Worm (Caenorhabditis elegans) whole organism, mixed stage, embryonic: ENCODE measurements around the gene gtf-2E2.
A peak's percentile ranks its signal among the peaks of the same experiment; 100 is the strongest.
"Not testable (repeated sequence)": the region's sequence is repeated elsewhere in the genome, so short reads cannot be mapped to it uniquely, and the experiment has no call there.

Source experiments
- M03D4.4 ChIP-seq: sonication (generic microtip); optimal IDR thresholded peaks from 2 replicates; lab custom pipeline; 2017; ENCODE audit warnings: mild to moderate bottlenecking, missing genetic modification characterization, missing compliant biosample characterization
- bed-3 ChIP-seq: fragments of 200-800 bp; sonication (Bioruptor generic); optimal IDR thresholded peaks from 3 replicates; lab custom pipeline; 2018; ENCODE audit warnings: mild to moderate bottlenecking, missing genetic modification characterization, moderate library complexity, missing compliant biosample characterization
- blmp-1 ChIP-seq: fragments of 150-350 bp; optimal IDR thresholded peaks from 2 replicates; lab custom pipeline; 2014; ENCODE audit warnings: missing biosample characterization, missing genetic modification characterization
- ceh-39 ChIP-seq: fragments of 150-350 bp; optimal IDR thresholded peaks from 2 replicates; lab custom pipeline; 2014; ENCODE audit warnings: missing biosample characterization, missing genetic modification characterization
- ceh-43 ChIP-seq: fragments of 200-800 bp; sonication (Bioruptor generic); optimal IDR thresholded peaks from 2 replicates; lab custom pipeline; 2018; ENCODE audit warnings: mild to moderate bottlenecking, missing genetic modification characterization, moderate library complexity, missing compliant biosample characterization
- ceh-83 ChIP-seq: fragments of 200-800 bp; sonication (Bioruptor generic); optimal IDR thresholded peaks from 2 replicates; lab custom pipeline; 2018; ENCODE audit warnings: mild to moderate bottlenecking, missing genetic modification characterization, missing compliant biosample characterization
- ces-1 ChIP-seq: fragments of 150-350 bp; optimal IDR thresholded peaks from 2 replicates; lab custom pipeline; 2014; ENCODE audit warnings: missing biosample characterization, missing genetic modification reagents, missing genetic modification characterization
- cnd-1 ChIP-seq: fragments of 200-800 bp; sonication (Bioruptor generic); optimal IDR thresholded peaks from 2 replicates; lab custom pipeline; 2018; ENCODE audit warnings: mild to moderate bottlenecking, missing genetic modification characterization, missing compliant biosample characterization
- drap-1 ChIP-seq: fragments of 200-800 bp; sonication (Bioruptor generic); optimal IDR thresholded peaks from 3 replicates; lab custom pipeline; 2018; ENCODE audit warnings: mild to moderate bottlenecking, missing genetic modification characterization, missing compliant biosample characterization
- elt-1 ChIP-seq: sonication (generic microtip); optimal IDR thresholded peaks from 2 replicates; lab custom pipeline; 2017; ENCODE audit warnings: missing genetic modification characterization, mild to moderate bottlenecking, missing compliant biosample characterization, antibody characterized with exemption, moderate library complexity, borderline replicate concordance; ENCODE audit not compliant: insufficient read depth
- elt-3 ChIP-seq: fragments of 150-350 bp; optimal IDR thresholded peaks from 2 replicates; lab custom pipeline; 2014; ENCODE audit warnings: missing biosample characterization, missing genetic modification characterization
- flh-1 ChIP-seq: fragments of 200-800 bp; sonication (Bioruptor generic); optimal IDR thresholded peaks from 2 replicates; lab custom pipeline; 2018; ENCODE audit warnings: mild to moderate bottlenecking, missing genetic modification characterization, moderate library complexity, missing compliant biosample characterization
- ham-2 ChIP-seq: fragments of 200-800 bp; sonication (Bioruptor generic); optimal IDR thresholded peaks from 2 replicates; lab custom pipeline; 2018; ENCODE audit warnings: mild to moderate bottlenecking, missing genetic modification characterization, missing compliant biosample characterization
- hlh-1 ChIP-seq: fragments of 150-350 bp; optimal IDR thresholded peaks from 2 replicates; lab custom pipeline; 2014; ENCODE audit warnings: missing biosample characterization, missing genetic modification reagents, missing genetic modification characterization
- mab-5 ChIP-seq: fragments of 150-350 bp; optimal IDR thresholded peaks from 2 replicates; lab custom pipeline; 2014; ENCODE audit warnings: missing biosample characterization, missing genetic modification characterization
- mep-1 ChIP-seq: fragments of 150-350 bp; optimal IDR thresholded peaks from 2 replicates; lab custom pipeline; 2017; ENCODE audit warnings: missing biosample characterization, missing genetic modification reagents, missing genetic modification characterization, inconsistent platforms
- mls-2 ChIP-seq: sonication (generic microtip); optimal IDR thresholded peaks from 2 replicates; lab custom pipeline; 2016; ENCODE audit warnings: mild to moderate bottlenecking, missing genetic modification characterization, moderate library complexity, missing compliant biosample characterization
- nhr-12 ChIP-seq: fragments of 150-350 bp; optimal IDR thresholded peaks from 2 replicates; lab custom pipeline; 2014; ENCODE audit warnings: missing biosample characterization, missing genetic modification characterization
- nhr-28 ChIP-seq: fragments of 150-350 bp; optimal IDR thresholded peaks from 2 replicates; lab custom pipeline; 2014; ENCODE audit warnings: missing biosample characterization, missing genetic modification characterization
- nhr-76 ChIP-seq: sonication (generic microtip); optimal IDR thresholded peaks from 2 replicates; lab custom pipeline; 2017; ENCODE audit warnings: missing biosample characterization, missing genetic modification characterization
- pha-4 ChIP-seq: fragments of 150-350 bp; optimal IDR thresholded peaks from 2 replicates; lab custom pipeline; 2018; ENCODE audit warnings: missing biosample characterization, missing genetic modification reagents, missing genetic modification characterization
- sem-2 ChIP-seq: fragments of 200-800 bp; sonication (Bioruptor generic); optimal IDR thresholded peaks from 2 replicates; lab custom pipeline; 2018; ENCODE audit warnings: mild to moderate bottlenecking, missing genetic modification characterization, missing compliant biosample characterization
- snpc-4 ChIP-seq: fragments of 150-350 bp; optimal IDR thresholded peaks from 2 replicates; lab custom pipeline; 2014; ENCODE audit warnings: missing biosample characterization, missing genetic modification characterization
- sptf-1 ChIP-seq: sonication (generic microtip); optimal IDR thresholded peaks from 2 replicates; lab custom pipeline; 2017; ENCODE audit warnings: mild to moderate bottlenecking, missing genetic modification characterization, moderate library complexity, missing compliant biosample characterization
- tbx-8 ChIP-seq: fragments of 200-800 bp; sonication (Bioruptor generic); optimal IDR thresholded peaks from 2 replicates; lab custom pipeline; 2018; ENCODE audit warnings: mild to moderate bottlenecking, missing genetic modification characterization, moderate library complexity, missing compliant biosample characterization
- unc-120 ChIP-seq: sonication (generic microtip); optimal IDR thresholded peaks from 2 replicates; lab custom pipeline; 2017; ENCODE audit warnings: missing genetic modification characterization, missing compliant biosample characterization; ENCODE audit not compliant: poor library complexity, severe bottlenecking
- unc-39 ChIP-seq: fragments of 150-350 bp; optimal IDR thresholded peaks from 2 replicates; lab custom pipeline; 2014; ENCODE audit warnings: missing biosample characterization, missing genetic modification characterization
- unc-62 ChIP-seq: fragments of 150-350 bp; optimal IDR thresholded peaks from 2 replicates; lab custom pipeline; 2014; ENCODE audit warnings: missing biosample characterization, missing genetic modification reagents, missing genetic modification characterization
- zip-8 ChIP-seq: fragments of 150-350 bp; optimal IDR thresholded peaks from 2 replicates; lab custom pipeline; 2014; ENCODE audit warnings: missing biosample characterization, missing genetic modification characterization
- ztf-11 ChIP-seq: fragments of 150-350 bp; optimal IDR thresholded peaks from 2 replicates; lab custom pipeline; 2014; ENCODE audit warnings: missing biosample characterization, missing genetic modification characterization

gtf-2E2 gene

DNA sequence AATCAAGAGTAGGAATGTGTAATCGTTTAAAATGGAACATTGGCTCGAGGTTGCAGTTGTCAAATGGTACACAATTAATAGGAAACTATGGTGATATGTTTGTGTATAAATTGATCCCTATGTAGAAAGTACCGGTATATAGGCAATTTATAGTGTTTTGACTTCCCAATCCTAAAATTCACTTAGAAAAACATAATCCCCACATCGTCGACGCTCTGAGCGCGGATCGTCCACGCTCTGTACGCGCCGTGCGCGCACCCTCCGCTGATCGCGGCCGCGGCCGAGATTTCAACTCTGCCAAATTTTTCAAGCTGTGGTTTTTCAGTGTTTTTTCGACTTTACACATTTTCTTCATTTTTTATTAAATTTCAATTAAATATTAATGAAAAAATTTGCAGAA lies 14.0 kb upstream of the gtf-2E2 start, which contains the start of gene F54D5.17:
TSS of gene F54D5.17 (plus strand) at position 301 of the 400 bp plus-strand sequence.
- no peak for TF ChIP-seq unc-62 (GFP tag; lab: Kevin White, UChicago)
- TF ChIP-seq mep-1 (tag; lab: Kevin White, UChicago), result no peak
- TF ChIP-seq zip-8 (tag; lab: Kevin White, UChicago), result no peak
- no peak for TF ChIP-seq flh-1 (GFP tag; lab: Kevin White, UChicago)
- no peak for TF ChIP-seq drap-1 (GFP tag; lab: Kevin White, UChicago)
- no peak for TF ChIP-seq elt-3
- no peak for TF ChIP-seq ceh-43
- no peak for TF ChIP-seq pha-4

DNA sequence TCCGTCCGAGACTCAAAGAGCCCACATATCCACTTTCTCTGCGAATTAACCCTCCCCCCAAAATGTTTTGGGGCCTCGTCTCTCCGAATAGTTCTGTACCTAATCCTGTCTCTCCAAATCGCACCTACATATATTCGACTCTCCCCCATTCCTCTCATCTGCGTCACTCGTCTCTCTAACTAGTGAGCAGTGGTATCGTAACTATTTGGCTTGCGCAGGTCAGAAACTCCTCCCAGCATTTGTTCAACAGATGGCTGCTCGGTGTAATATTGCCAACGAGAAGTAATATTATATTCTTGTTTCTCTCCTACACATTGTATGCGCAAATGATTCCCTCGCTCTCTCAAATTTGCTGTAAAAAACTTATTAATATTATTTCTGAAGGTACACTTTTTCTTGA lies 13.3 kb upstream of the gtf-2E2 start, which contains the start of gene F54D5.24:
TSS of gene F54D5.24 (plus strand) at position 316 of the 400 bp plus-strand sequence.
- TF ChIP-seq elt-1 (tag; lab: Kevin White, UChicago) (no peak), bed-3 (GFP tag; lab: Kevin White, UChicago) (no peak), sptf-1 (tag; lab: Kevin White, UChicago) (peak; percentile 57), zip-8 (tag; lab: Kevin White, UChicago) (no peak), ceh-43 (no peak), pha-4 (no peak), unc-120 (no peak), mls-2 (no peak), hlh-1 (tag; lab: Kevin White, UChicago) (peak; percentile 96), nhr-28 (tag; lab: Kevin White, UChicago) (no peak), snpc-4 (tag; lab: Kevin White, UChicago) (no peak), ztf-11 (tag; lab: Kevin White, UChicago) (no peak), tbx-8 (GFP tag; lab: Kevin White, UChicago) (no peak), mab-5 (tag; lab: Kevin White, UChicago) (no peak), drap-1 (GFP tag; lab: Kevin White, UChicago) (no peak)

DNA sequence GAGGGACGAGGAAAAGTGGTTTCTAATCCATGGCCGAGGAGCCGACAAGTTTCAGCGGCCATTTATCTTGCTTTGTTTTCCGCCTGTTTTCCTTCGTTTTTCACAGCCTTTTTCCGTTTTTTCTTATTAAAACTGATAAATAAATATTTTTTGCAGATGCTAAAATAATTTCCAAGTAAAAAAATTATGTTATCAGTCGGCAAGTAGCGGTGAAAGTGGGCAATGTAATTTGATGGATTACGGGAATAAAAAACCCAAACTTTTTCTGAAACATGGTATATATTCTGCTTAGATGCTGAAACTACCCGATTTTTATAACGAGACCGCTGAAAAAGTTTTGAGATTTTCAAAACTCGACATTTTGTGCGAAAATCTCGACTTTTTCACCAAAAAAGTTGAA lies 9.7 kb upstream of the gtf-2E2 start, which contains the start of gene dhgd-1:
TSS of gene dhgd-1 (minus strand) at position 101 of the 400 bp plus-strand sequence.
- TF ChIP-seq snpc-4, nhr-76, sptf-1 (tag; lab: Kevin White, UChicago): not testable (repeated sequence)

DNA sequence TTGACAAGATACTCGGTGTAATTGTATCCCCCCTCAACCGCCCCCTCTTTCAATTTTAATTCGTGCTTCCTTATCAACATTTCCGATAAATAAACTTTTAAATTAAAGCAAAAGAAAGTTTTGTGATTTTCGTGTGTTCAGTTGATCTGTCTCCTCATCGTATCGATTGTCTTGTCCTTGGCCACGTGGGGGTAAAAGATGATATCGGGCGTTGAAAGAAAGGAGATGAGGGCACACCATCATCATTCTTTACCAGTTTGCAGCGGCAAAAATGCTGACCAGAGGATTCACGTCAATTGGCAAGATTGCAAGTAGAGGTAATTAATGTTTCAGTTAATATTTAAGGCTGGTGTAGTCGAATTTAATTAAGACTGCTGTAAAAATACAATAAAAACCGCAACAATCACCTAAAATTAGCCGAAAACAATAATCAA lies 5.0 kb upstream of the gtf-2E2 start, which contains the start of gene F54D5.7:
TSS of gene F54D5.7 (plus strand) at position 264 of the 434 bp plus-strand sequence.
- peak; percentile 38 for TF ChIP-seq unc-120
- peak; percentile 11 for TF ChIP-seq flh-1 (GFP tag; lab: Kevin White, UChicago)
- no peak for TF ChIP-seq ceh-83 (GFP tag; lab: Kevin White, UChicago)
- TF ChIP-seq elt-1 (tag; lab: Kevin White, UChicago), result peak; percentile 8
- no peak for TF ChIP-seq mls-2
- TF ChIP-seq M03D4.4 (tag; lab: Kevin White, UChicago), result peak; percentile 9
- peak; percentile 51 for TF ChIP-seq ceh-43
- no peak for TF ChIP-seq sptf-1 (tag; lab: Kevin White, UChicago)
- TF ChIP-seq nhr-12 (tag; lab: Kevin White, UChicago), result peak; percentile 3
- no peak for TF ChIP-seq ham-2 (GFP tag; lab: Kevin White, UChicago)
- peak; percentile 5 for TF ChIP-seq ces-1 (GFP tag; lab: Kevin White, UChicago)
- no peak for TF ChIP-seq mab-5 (tag; lab: Kevin White, UChicago)
- no peak for TF ChIP-seq cnd-1
- TF ChIP-seq hlh-1 (tag; lab: Kevin White, UChicago), result peak; percentile 4

ce11 chrII:11545952-11546325 lies 3.6 kb upstream of the gtf-2E2 start:
- no peak for TF ChIP-seq nhr-76 (tag; lab: Kevin White, UChicago)
- TF ChIP-seq ceh-43, result no peak
- TF ChIP-seq ceh-39 (tag; lab: Kevin White, UChicago), result no peak
- no peak for TF ChIP-seq blmp-1
- no peak for TF ChIP-seq sem-2 (GFP tag; lab: Kevin White, UChicago)
- no peak for TF ChIP-seq nhr-12 (tag; lab: Kevin White, UChicago)
- TF ChIP-seq unc-39 (tag; lab: Kevin White, UChicago), result no peak
- no peak for TF ChIP-seq ham-2 (GFP tag; lab: Kevin White, UChicago)
- TF ChIP-seq, all 35 proteins: peak for 0
